Worm (Caenorhabditis elegans) whole organism, L1 larva: ENCODE results near the gene C44B9.3.

Experiments
- aha-1 ChIP-seq: fragments of 150-350 bp; optimal IDR thresholded peaks from 2 replicates; lab custom pipeline; 2014; ENCODE audit warnings: missing biosample characterization, missing genetic modification characterization
- ama-1 ChIP-seq: fragments of 150-350 bp; optimal IDR thresholded peaks from 2 replicates; lab custom pipeline; 2014
- isw-1 ChIP-seq: fragments of 200-800 bp; sonication (Bioruptor generic); IDR thresholded peaks from 2 replicates; pipeline ENCODE4 v1.3.6; 2022; ENCODE audit warnings: missing genetic modification characterization, missing compliant biosample characterization
- mdl-1 ChIP-seq, 2 experiments: fragments of 150-350 bp; optimal IDR thresholded peaks; 2 replicates each; lab custom pipeline; 2014 to 2017; ENCODE audit warnings: missing biosample characterization in 2 of 2, missing genetic modification characterization in 2 of 2, inconsistent platforms in 1 of 2
- nhr-90 ChIP-seq: sonication (generic microtip); optimal IDR thresholded peaks from 2 replicates; lab custom pipeline; 2016; ENCODE audit warnings: mild to moderate bottlenecking, missing genetic modification characterization, missing compliant biosample characterization; ENCODE audit not compliant: poor library complexity
- tbx-2 ChIP-seq: sonication (generic microtip); optimal IDR thresholded peaks from 2 replicates; lab custom pipeline; 2016; ENCODE audit warnings: missing genetic modification characterization, missing compliant biosample characterization
- unc-62 ChIP-seq: fragments of 150-350 bp; optimal IDR thresholded peaks from 2 replicates; lab custom pipeline; 2014; ENCODE audit warnings: missing biosample characterization, missing genetic modification reagents, missing genetic modification characterization
- ztf-11 ChIP-seq, 2 experiments: sonication (generic microtip); optimal IDR thresholded peaks; 2 replicates each; lab custom pipeline; 2016 to 2017; ENCODE audit warnings: missing genetic modification characterization in 2 of 2, missing biosample characterization in 1 of 2, missing compliant biosample characterization in 1 of 2
- ztf-4 ChIP-seq: fragments of 150-350 bp; optimal IDR thresholded peaks from 2 replicates; lab custom pipeline; 2014; ENCODE audit warnings: missing biosample characterization, missing genetic modification characterization

DNA sequence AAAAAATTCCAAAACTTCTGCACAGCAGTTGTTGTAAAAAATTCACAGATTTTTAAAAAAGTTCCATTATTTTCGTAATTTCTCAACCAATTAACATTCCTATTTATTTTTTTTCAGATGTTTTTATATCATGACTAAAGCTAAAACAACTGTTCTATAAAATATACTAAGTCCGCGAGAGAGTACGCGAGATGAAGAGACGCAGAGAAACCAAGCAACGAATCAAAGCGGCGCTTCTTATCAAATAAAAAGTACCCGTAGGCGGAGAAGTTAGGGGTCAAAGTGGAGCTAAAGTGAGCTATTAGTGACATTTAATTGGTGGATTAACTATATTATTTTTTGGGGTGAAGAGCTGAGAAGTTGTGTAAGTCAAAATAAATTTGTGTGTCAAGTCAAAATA, 47.3 kb downstream of the C44B9.3 start, which contains the start of gene sbsp-1:
- no peak for TF ChIP-seq aha-1 (tag; lab: Kevin White, UChicago)
- no peak for TF ChIP-seq ztf-4 (tag; lab: Kevin White, UChicago)
- no peak for TF ChIP-seq mdl-1 (tag; optimal IDR thresholded peaks at IDR 0.05; lab: Kevin White, UChicago)
- no peak for TF ChIP-seq unc-62 (GFP tag; lab: Kevin White, UChicago)
- TF ChIP-seq tbx-2 (tag; lab: Kevin White, UChicago): no peak
- no peak for TF ChIP-seq ztf-11 (tag; optimal IDR thresholded peaks at IDR 0.05; lab: Kevin White, UChicago)
- no peak for TF ChIP-seq nhr-90 (tag; lab: Kevin White, UChicago)
- TF ChIP-seq ama-1: no peak
- no peak for TF ChIP-seq isw-1 (GFP tag; lab: Robert Waterston, UW)
